Fruit fly (Drosophila melanogaster) whole organism, prepupa: ENCODE results near the gene Or98b.
A peak's percentile ranks its signal among the peaks of the same experiment; 100 is the strongest.

Source experiments
- CG1621 ChIP-seq: fragments of 200-800 bp; sonication (Bioruptor generic); optimal IDR thresholded peaks from 3 replicates; lab custom pipeline; 2018; ENCODE audit warnings: missing biosample characterization, mild to moderate bottlenecking, missing genetic modification characterization
- CG16779 ChIP-seq: fragments of 200-800 bp; sonication (Bioruptor generic); optimal IDR thresholded peaks from 3 replicates; lab custom pipeline; 2017; ENCODE audit warnings: missing biosample characterization, mild to moderate bottlenecking, missing genetic modification characterization
- CG34406 ChIP-seq: fragments of 200-800 bp; sonication (Bioruptor generic); optimal IDR thresholded peaks from 3 replicates; lab custom pipeline; 2016; ENCODE audit warnings: missing biosample characterization, missing genetic modification characterization
- CG6276 ChIP-seq: fragments of 200-800 bp; sonication (Bioruptor generic); optimal IDR thresholded peaks from 2 replicates; lab custom pipeline; 2017; ENCODE audit warnings: missing biosample characterization, mild to moderate bottlenecking, missing genetic modification characterization
- CG6854 ChIP-seq: fragments of 200-800 bp; sonication (Bioruptor generic); optimal IDR thresholded peaks from 2 replicates; lab custom pipeline; 2017; ENCODE audit warnings: missing biosample characterization, mild to moderate bottlenecking, missing genetic modification characterization
- Eip78C ChIP-seq: fragments of 200-800 bp; sonication (Bioruptor generic); peaks from one replicate; lab custom pipeline; 2016; ENCODE audit warnings: missing biosample characterization, missing genetic modification characterization
- Eip93F ChIP-seq: fragments of 200-800 bp; sonication (Bioruptor generic); optimal IDR thresholded peaks from 2 replicates; lab custom pipeline; 2016; ENCODE audit warnings: missing biosample characterization, mild to moderate bottlenecking, missing genetic modification characterization
- Hr39 ChIP-seq: fragments of 200-800 bp; sonication (Bioruptor generic); optimal IDR thresholded peaks from 2 replicates; lab custom pipeline; 2016; ENCODE audit warnings: missing biosample characterization, missing genetic modification characterization
- Sox15 ChIP-seq: fragments of 200-800 bp; sonication (Bioruptor generic); optimal IDR thresholded peaks from 3 replicates; lab custom pipeline; 2016; ENCODE audit warnings: missing biosample characterization, missing genetic modification characterization
- eg ChIP-seq: fragments of 200-800 bp; sonication (Bioruptor generic); IDR thresholded peaks from 3 replicates; pipeline ENCODE4 v1.3.6; 2022; ENCODE audit warnings: missing biosample characterization, missing genetic modification characterization
- fd59A ChIP-seq: fragments of 200-800 bp; sonication (Bioruptor generic); optimal IDR thresholded peaks from 2 replicates; lab custom pipeline; 2017; ENCODE audit warnings: missing biosample characterization, mild to moderate bottlenecking, missing genetic modification characterization, missing genetic modification reagents
- vri ChIP-seq: fragments of 200-800 bp; sonication (Bioruptor generic); optimal IDR thresholded peaks from 3 replicates; lab custom pipeline; 2016; ENCODE audit warnings: missing biosample characterization, mild to moderate bottlenecking, missing genetic modification characterization

dm6 chr3R:28307926-28308746, 43.9 kb upstream of the Or98b start:
- TF ChIP-seq Eip93F = no peak
- TF ChIP-seq CG16779 (tag; lab: Kevin White, UChicago) = no peak
- no peak for TF ChIP-seq Sox15 (GFP tag; lab: Kevin White, UChicago)
- TF ChIP-seq CG1621 (tag; lab: Kevin White, UChicago) = no peak
- no peak for TF ChIP-seq CG6854 (GFP tag; lab: Kevin White, UChicago)
- no peak for TF ChIP-seq CG34406
- TF ChIP-seq eg (GFP tag; lab: Robert Waterston, UW) = peak; percentile 61; the same call in 2 of the 3 replicates
- peak; percentile 8 for TF ChIP-seq CG6276 (GFP tag; lab: Kevin White, UChicago)
- peak; percentile 49 for TF ChIP-seq Eip78C (GFP tag; lab: Kevin White, UChicago)
- no peak for TF ChIP-seq fd59A (GFP tag; lab: Kevin White, UChicago)
- TF ChIP-seq vri (GFP tag; lab: Kevin White, UChicago) = no peak
- TF ChIP-seq Hr39 (GFP tag; lab: Kevin White, UChicago) = no peak
